3 fruit fly cellular contexts compared by ENCODE assay signal in the genomic region with DNA sequence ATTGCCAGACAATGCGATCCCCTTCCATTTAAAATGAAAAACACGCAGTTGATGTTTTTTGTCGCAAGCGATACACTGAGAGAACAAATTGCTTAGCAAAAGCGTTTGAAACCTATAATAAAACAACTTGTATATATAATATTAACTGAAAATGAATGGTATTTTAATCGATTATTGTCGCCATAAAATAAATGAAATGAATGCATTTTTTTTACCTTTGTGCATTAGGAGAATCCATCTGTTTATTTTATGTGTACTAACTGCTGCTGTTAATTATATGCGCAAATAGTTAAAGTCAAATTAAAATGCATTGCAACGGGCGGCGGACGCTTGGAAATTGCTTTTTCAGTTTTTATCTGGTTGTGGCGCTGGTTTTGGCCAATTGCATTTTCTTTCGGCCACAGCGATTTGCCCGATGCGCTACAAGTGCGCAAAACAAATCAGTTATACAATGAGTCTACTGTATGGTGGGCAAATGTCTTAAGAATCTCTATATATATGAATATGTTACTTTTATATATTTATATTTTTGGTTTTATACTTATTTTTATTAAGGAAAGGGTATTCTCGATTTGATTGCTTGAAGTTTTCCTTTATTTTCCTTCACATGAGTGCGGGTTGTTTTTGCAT.
TF ChIP-seq lines count a peak whose summit lies in the region.

No protein-coding gene starts in this region.

TF ChIP-seq in whole organism, embryonic, 481 proteins besides CTCF, POLR2A, EP300 and RAD21 (continued from another document and continues in another):
- TF ChIP-seq Vsx1 (GFP tag; optimal IDR thresholded peaks at IDR 0.05; lab: Kevin White, UChicago), result no peak
- TF ChIP-seq Doc3 (GFP tag; IDR thresholded peaks at IDR 0.05; lab: Robert Waterston, UW; ENCODE audit: partially characterized antibody), result no peak
- TF ChIP-seq CG14860 (GFP tag; IDR thresholded peaks at IDR 0.05; lab: Robert Waterston, UW; ENCODE audit: partially characterized antibody), result no peak
- no peak for TF ChIP-seq CG6654 (GFP tag; optimal IDR thresholded peaks at IDR 0.05; lab: Kevin White, UChicago)
- peak; percentile 33 for TF ChIP-seq grau (tag; optimal IDR thresholded peaks at IDR 0.05; lab: Kevin White, UChicago)
- TF ChIP-seq CG9727 (GFP tag; optimal IDR thresholded peaks at IDR 0.05; lab: Kevin White, UChicago), result peak; percentile 31
- TF ChIP-seq CG12659 (GFP tag; optimal IDR thresholded peaks at IDR 0.05; lab: Kevin White, UChicago), result no peak
- TF ChIP-seq trh (GFP tag; optimal IDR thresholded peaks at IDR 0.05; lab: Kevin White, UChicago), result no peak
- no peak for TF ChIP-seq CG15601 (tag; optimal IDR thresholded peaks at IDR 0.05; lab: Kevin White, UChicago)
- TF ChIP-seq Bdp1 (GFP tag; optimal IDR thresholded peaks at IDR 0.05; lab: Kevin White, UChicago), result no peak
- TF ChIP-seq hkb (optimal IDR thresholded peaks at IDR 0.05; lab: Kevin White, UChicago), result no peak
- TF ChIP-seq hkb (GFP tag; IDR thresholded peaks at IDR 0.05; lab: Robert Waterston, UW), result peak; percentile 59; the same call in 1 of the 2 replicates
- no peak for TF ChIP-seq stc (GFP tag; IDR thresholded peaks at IDR 0.05; lab: Robert Waterston, UW)
- TF ChIP-seq CG3163 (GFP tag; optimal IDR thresholded peaks at IDR 0.05; lab: Kevin White, UChicago), result no peak
- TF ChIP-seq corto (GFP tag; optimal IDR thresholded peaks at IDR 0.05; lab: Kevin White, UChicago), result no peak
- no peak for TF ChIP-seq jing (GFP tag; optimal IDR thresholded peaks at IDR 0.05; lab: Kevin White, UChicago)
- no peak for TF ChIP-seq pfk (GFP tag; optimal IDR thresholded peaks at IDR 0.05; lab: Kevin White, UChicago)
- no peak for TF ChIP-seq cad (GFP tag; optimal IDR thresholded peaks at IDR 0.05; lab: Kevin White, UChicago)
- TF ChIP-seq kay (GFP tag; optimal IDR thresholded peaks at IDR 0.05; lab: Kevin White, UChicago), result no peak
- TF ChIP-seq CG9797 (GFP tag; optimal IDR thresholded peaks at IDR 0.05; lab: Kevin White, UChicago), result no peak
- TF ChIP-seq PHDP (tag; optimal IDR thresholded peaks at IDR 0.05; lab: Kevin White, UChicago), result peak; percentile 22
- TF ChIP-seq CG16813 (GFP tag; IDR thresholded peaks at IDR 0.05; lab: Robert Waterston, UW; ENCODE audit: partially characterized antibody), result no peak
- no peak for TF ChIP-seq CG15696 (tag; optimal IDR thresholded peaks at IDR 0.05; lab: Kevin White, UChicago)
- TF ChIP-seq MESR4 (GFP tag; optimal IDR thresholded peaks at IDR 0.05; lab: Kevin White, UChicago), result no peak
- no peak for TF ChIP-seq dimm (GFP tag; IDR thresholded peaks at IDR 0.05; lab: Robert Waterston, UW)
- no peak for TF ChIP-seq CG30431 (GFP tag; optimal IDR thresholded peaks at IDR 0.05; lab: Kevin White, UChicago)
- no peak for TF ChIP-seq salm (tag; optimal IDR thresholded peaks at IDR 0.05; lab: Kevin White, UChicago)
- TF ChIP-seq insv (GFP tag; optimal IDR thresholded peaks at IDR 0.05; lab: Kevin White, UChicago), result no peak
- TF ChIP-seq Mad (GFP tag; optimal IDR thresholded peaks at IDR 0.05; lab: Kevin White, UChicago), result no peak
- no peak for TF ChIP-seq CG6854 (GFP tag; optimal IDR thresholded peaks at IDR 0.05; lab: Kevin White, UChicago)
- TF ChIP-seq wdn (GFP tag; IDR thresholded peaks at IDR 0.05; lab: Robert Waterston, UW), result no peak
- no peak for TF ChIP-seq br (optimal IDR thresholded peaks at IDR 0.05; lab: Kevin White, UChicago)
- no peak for TF ChIP-seq CG17612 (GFP tag; IDR thresholded peaks at IDR 0.05; lab: Robert Waterston, UW)
- TF ChIP-seq HHEX (GFP tag; optimal IDR thresholded peaks at IDR 0.05; lab: Kevin White, UChicago), result peak; percentile 27
- no peak for TF ChIP-seq ATbp (GFP tag; optimal IDR thresholded peaks at IDR 0.05; lab: Kevin White, UChicago)
- no peak for TF ChIP-seq CG10321 (GFP tag; IDR thresholded peaks at IDR 0.05; lab: Robert Waterston, UW)
- TF ChIP-seq Dp (GFP tag; optimal IDR thresholded peaks at IDR 0.05; lab: Kevin White, UChicago), result no peak
- no peak for TF ChIP-seq Rx (GFP tag; IDR thresholded peaks at IDR 0.05; lab: Robert Waterston, UW)
- TF ChIP-seq en (GFP tag; optimal IDR thresholded peaks at IDR 0.05; lab: Kevin White, UChicago), result no peak
- TF ChIP-seq CG18619 (GFP tag; optimal IDR thresholded peaks at IDR 0.05; lab: Kevin White, UChicago), result no peak
- no peak for TF ChIP-seq Ets65A (GFP tag; lab: Kevin White, UChicago)
- TF ChIP-seq emc (GFP tag; optimal IDR thresholded peaks at IDR 0.05; lab: Kevin White, UChicago), result no peak
- TF ChIP-seq CG15073 (GFP tag; optimal IDR thresholded peaks at IDR 0.05; lab: Kevin White, UChicago), result no peak

TF ChIP-seq in whole organism, prepupa, 60 proteins besides CTCF, POLR2A, EP300 and RAD21 (continued from another document):
- peak; percentile 55 for TF ChIP-seq CG11902 (GFP tag; optimal IDR thresholded peaks at IDR 0.05; lab: Kevin White, UChicago)
- TF ChIP-seq CG16779 (tag; optimal IDR thresholded peaks at IDR 0.05; lab: Kevin White, UChicago), result no peak
- TF ChIP-seq pdm3 (GFP tag; optimal IDR thresholded peaks at IDR 0.05; lab: Kevin White, UChicago), result peak; percentile 66
- TF ChIP-seq OdsH (GFP tag; optimal IDR thresholded peaks at IDR 0.05; lab: Kevin White, UChicago), result peak; percentile 60
- peak; percentile 33 for TF ChIP-seq CG31627 (GFP tag; optimal IDR thresholded peaks at IDR 0.05; lab: Kevin White, UChicago)
- TF ChIP-seq achi (GFP tag; optimal IDR thresholded peaks at IDR 0.05; lab: Kevin White, UChicago), result peak; percentile 47
- no peak for TF ChIP-seq CG6854 (GFP tag; optimal IDR thresholded peaks at IDR 0.05; lab: Kevin White, UChicago)
- TF ChIP-seq cyc (GFP tag; optimal IDR thresholded peaks at IDR 0.05; lab: Kevin White, UChicago), result peak; percentile 58
- peak; percentile 51 for TF ChIP-seq CG8319 (GFP tag; optimal IDR thresholded peaks at IDR 0.05; lab: Kevin White, UChicago)
- TF ChIP-seq CG7368 (GFP tag; optimal IDR thresholded peaks at IDR 0.05; lab: Kevin White, UChicago), result peak; percentile 16
- TF ChIP-seq eg (GFP tag; IDR thresholded peaks at IDR 0.05; lab: Robert Waterston, UW), result peak; percentile 83
- TF ChIP-seq Ets96B (tag; optimal IDR thresholded peaks at IDR 0.05; lab: Kevin White, UChicago), result peak; percentile 68
- no peak for TF ChIP-seq Hr38 (GFP tag; optimal IDR thresholded peaks at IDR 0.05; lab: Kevin White, UChicago)
- no peak for TF ChIP-seq Sox14 (GFP tag; optimal IDR thresholded peaks at IDR 0.05; lab: Kevin White, UChicago)
- no peak for TF ChIP-seq CG4318 (GFP tag; optimal IDR thresholded peaks at IDR 0.05; lab: Kevin White, UChicago)
- TF ChIP-seq fd85E (GFP tag; optimal IDR thresholded peaks at IDR 0.05; lab: Kevin White, UChicago), result no peak
- TF ChIP-seq spab (GFP tag; optimal IDR thresholded peaks at IDR 0.05; lab: Kevin White, UChicago), result no peak
- TF ChIP-seq CG15336 (GFP tag; IDR thresholded peaks at IDR 0.05; lab: Robert Waterston, UW), result peak; percentile 81
- TF ChIP-seq lz (GFP tag; optimal IDR thresholded peaks at IDR 0.05; lab: Kevin White, UChicago), result peak; percentile 45
- TF ChIP-seq acj6 (GFP tag; optimal IDR thresholded peaks at IDR 0.05; lab: Kevin White, UChicago), result peak; percentile 68
- TF ChIP-seq Gug (GFP tag; IDR thresholded peaks at IDR 0.05; lab: Robert Waterston, UW), result peak; percentile 53
- TF ChIP-seq CG11762 (GFP tag; optimal IDR thresholded peaks at IDR 0.05; lab: Kevin White, UChicago; ENCODE audit: insufficient read depth), result peak; percentile 34
- TF ChIP-seq Eip75B (GFP tag; optimal IDR thresholded peaks at IDR 0.05; lab: Kevin White, UChicago), result peak; percentile 52
- peak; percentile 53 for TF ChIP-seq CG6792 (GFP tag; optimal IDR thresholded peaks at IDR 0.05; lab: Kevin White, UChicago)
- TF ChIP-seq CG6808 (GFP tag; optimal IDR thresholded peaks at IDR 0.05; lab: Kevin White, UChicago), result no peak
- TF ChIP-seq CG8632 (GFP tag; optimal IDR thresholded peaks at IDR 0.05; lab: Kevin White, UChicago), result peak; percentile 49
- TF ChIP-seq Sox102F (GFP tag; optimal IDR thresholded peaks at IDR 0.05; lab: Kevin White, UChicago), result no peak
- no peak for TF ChIP-seq vri (GFP tag; optimal IDR thresholded peaks at IDR 0.05; lab: Kevin White, UChicago)
- TF ChIP-seq Eip78C (GFP tag; lab: Kevin White, UChicago), result peak; percentile 89
- TF ChIP-seq CG1621 (tag; optimal IDR thresholded peaks at IDR 0.05; lab: Kevin White, UChicago), result no peak
- TF ChIP-seq Sox15 (GFP tag; optimal IDR thresholded peaks at IDR 0.05; lab: Kevin White, UChicago), result peak; percentile 47
- peak; percentile 64 for TF ChIP-seq Met (GFP tag; optimal IDR thresholded peaks at IDR 0.05; lab: Kevin White, UChicago)
- TF ChIP-seq CG10669 (GFP tag; optimal IDR thresholded peaks at IDR 0.05; lab: Kevin White, UChicago), result peak; percentile 71
- peak; percentile 67 for TF ChIP-seq CG3919 (GFP tag; optimal IDR thresholded peaks at IDR 0.05; lab: Kevin White, UChicago)
- peak; percentile 49 for TF ChIP-seq Lpt (GFP tag; optimal IDR thresholded peaks at IDR 0.05; lab: Kevin White, UChicago)
- TF ChIP-seq CG8119 (GFP tag; IDR thresholded peaks at IDR 0.05; lab: Robert Waterston, UW), result peak; percentile 77
- peak; percentile 55 for TF ChIP-seq topi (GFP tag; optimal IDR thresholded peaks at IDR 0.05; lab: Kevin White, UChicago)
- peak in 1 of 2 experiments; percentile 39 for TF ChIP-seq salr (GFP tag; optimal IDR thresholded peaks at IDR 0.05; lab: Kevin White, UChicago)
- peak; percentile 78 for TF ChIP-seq svp (GFP tag; lab: Kevin White, UChicago)
- TF ChIP-seq Smox (GFP tag; optimal IDR thresholded peaks at IDR 0.05; lab: Kevin White, UChicago), result peak; percentile 47
- no peak for TF ChIP-seq Ets21C (GFP tag; optimal IDR thresholded peaks at IDR 0.05; lab: Kevin White, UChicago)
- peak; percentile 76 for TF ChIP-seq Hr4 (GFP tag; optimal IDR thresholded peaks at IDR 0.05; lab: Kevin White, UChicago)

TF ChIP-seq in whole organism, pupa, 21 proteins besides CTCF, POLR2A, EP300 and RAD21 (continued from another document):
- TF ChIP-seq Pif1A (GFP tag; optimal IDR thresholded peaks at IDR 0.05; lab: Kevin White, UChicago), result peak; percentile 41
